Fruit fly (Drosophila melanogaster) whole organism, wandering third instar larva: ENCODE data around the gene Fam92.

Experiments used
- CG32264 ChIP-seq: fragments of 200-800 bp; sonication (Bioruptor generic); optimal IDR thresholded peaks from 2 replicates; lab custom pipeline; 2016; ENCODE audit warnings: missing biosample characterization, missing genetic modification characterization
- CG9705 ChIP-seq: fragments of 200-800 bp; sonication (Bioruptor generic); optimal IDR thresholded peaks from 2 replicates; lab custom pipeline; 2018; ENCODE audit warnings: missing biosample characterization, mild to moderate bottlenecking, missing genetic modification characterization
- CrebA ChIP-seq: fragments of 200-800 bp; sonication (Bioruptor generic); optimal IDR thresholded peaks from 2 replicates; lab custom pipeline; 2016; ENCODE audit warnings: missing biosample characterization, mild to moderate bottlenecking, missing genetic modification characterization, borderline replicate concordance
- Dif ChIP-seq: fragments of 200-275, 200-300 bp; sonication (Bioruptor generic); optimal IDR thresholded peaks from 2 replicates; lab custom pipeline; 2018; ENCODE audit warnings: missing biosample characterization, missing genetic modification characterization; ENCODE audit not compliant: partially characterized antibody
- HLH106 ChIP-seq: fragments of 200-800 bp; optimal IDR thresholded peaks from 3 replicates; lab custom pipeline; 2019; ENCODE audit warnings: missing biosample characterization, mild to moderate bottlenecking, missing genetic modification characterization, moderate library complexity
- Hnf4 ChIP-seq: fragments of 200-800 bp; sonication (Bioruptor generic); optimal IDR thresholded peaks from 2 replicates; lab custom pipeline; 2016; ENCODE audit warnings: missing biosample characterization, mild to moderate bottlenecking, missing genetic modification characterization
- Hr83 ChIP-seq: fragments of 200-300 bp; sonication (Bioruptor generic); optimal IDR thresholded peaks from 2 replicates; lab custom pipeline; 2016; ENCODE audit warnings: missing biosample characterization, mild to moderate bottlenecking, missing genetic modification characterization, moderate library complexity; ENCODE audit not compliant: poor library complexity, severe bottlenecking
- Jra ChIP-seq: sonication (Bioruptor generic); optimal IDR thresholded peaks from 2 replicates; lab custom pipeline; 2016; ENCODE audit warnings: missing biosample characterization, missing genetic modification characterization
- Mio ChIP-seq: sonication (Bioruptor generic); optimal IDR thresholded peaks from 2 replicates; lab custom pipeline; 2016; ENCODE audit warnings: missing biosample characterization, missing genetic modification characterization
- Myc ChIP-seq: fragments of >200 bp; optimal IDR thresholded peaks from 2 replicates; lab custom pipeline; 2017
- N ChIP-seq: fragments of >200 bp; optimal IDR thresholded peaks from 2 replicates; lab custom pipeline; 2018; ENCODE audit warnings: missing biosample characterization, missing external identifiers, missing genetic modification characterization
- OdsH ChIP-seq: fragments of 200-800 bp; sonication (Bioruptor generic); optimal IDR thresholded peaks from 2 replicates; lab custom pipeline; 2016; ENCODE audit warnings: missing biosample characterization, mild to moderate bottlenecking, missing genetic modification characterization
- Rel ChIP-seq, 2 experiments: fragments of 200-800 bp; sonication (Bioruptor generic) in 1 of 2; optimal IDR thresholded peaks; 2 replicates in 1 of 2; 3 replicates in 1 of 2; lab custom pipeline; 2016 to 2019; ENCODE audit warnings: mild to moderate bottlenecking in 2 of 2, missing biosample characterization in 2 of 2, missing genetic modification characterization in 2 of 2, moderate library complexity in 1 of 2
- Sp1 ChIP-seq: fragments of 200-800 bp; sonication (Bioruptor generic); optimal IDR thresholded peaks from 3 replicates; lab custom pipeline; 2019; ENCODE audit warnings: missing biosample characterization, mild to moderate bottlenecking, missing genetic modification characterization, moderate library complexity
- br ChIP-seq: fragments of 200-800 bp; sonication (Bioruptor generic); optimal IDR thresholded peaks from 2 replicates; lab custom pipeline; 2016; ENCODE audit warnings: missing biosample characterization, missing genetic modification characterization
- brk ChIP-seq: fragments of 200-800 bp; sonication (Bioruptor generic); optimal IDR thresholded peaks from 2 replicates; lab custom pipeline; 2016; ENCODE audit warnings: missing biosample characterization, mild to moderate bottlenecking, missing genetic modification characterization
- dl ChIP-seq, 2 experiments: fragments of 175-275, 200-275 bp in 1 of 2; fragments of 200-275 bp in 1 of 2; sonication (Bioruptor generic); optimal IDR thresholded peaks; lab custom pipeline; 2018; ENCODE audit warnings: mild to moderate bottlenecking in 2 of 2, missing biosample characterization in 2 of 2, missing genetic modification characterization in 2 of 2, moderate library complexity in 2 of 2; ENCODE audit not compliant: partially characterized antibody in 2 of 2, insufficient read depth in 1 of 2
- dsf ChIP-seq: sonication (Bioruptor generic); optimal IDR thresholded peaks from 2 replicates; lab custom pipeline; 2016; ENCODE audit warnings: missing biosample characterization, missing genetic modification characterization, borderline replicate concordance
- ey ChIP-seq: fragments of 200-800 bp; sonication (Bioruptor generic); optimal IDR thresholded peaks from 2 replicates; lab custom pipeline; 2016; ENCODE audit warnings: missing biosample characterization, missing genetic modification characterization
- foxo ChIP-seq, 2 experiments: fragments of 200-800 bp; sonication (Bioruptor generic); optimal IDR thresholded peaks; 2 replicates in 1 of 2; 3 replicates in 1 of 2; lab custom pipeline; 2016 to 2017; ENCODE audit warnings: missing biosample characterization in 2 of 2, missing genetic modification characterization in 2 of 2
- fru ChIP-seq: fragments of 200-800 bp; sonication (Bioruptor generic); optimal IDR thresholded peaks from 3 replicates; lab custom pipeline; 2016; ENCODE audit warnings: missing biosample characterization, mild to moderate bottlenecking, missing genetic modification characterization
- h ChIP-seq: fragments of 200-800 bp; sonication (Bioruptor generic); optimal IDR thresholded peaks from 3 replicates; lab custom pipeline; 2016; ENCODE audit warnings: missing biosample characterization, mild to moderate bottlenecking, missing genetic modification characterization
- jim ChIP-seq: fragments of 175-275, 200-325 bp; sonication (Bioruptor generic); optimal IDR thresholded peaks from 2 replicates; lab custom pipeline; 2016; ENCODE audit warnings: missing biosample characterization, mild to moderate bottlenecking, missing genetic modification characterization
- pan ChIP-seq: fragments of >200 bp; optimal IDR thresholded peaks from 2 replicates; lab custom pipeline; 2017
- psq ChIP-seq: fragments of 200-800 bp; sonication (Bioruptor generic); optimal IDR thresholded peaks from 3 replicates; lab custom pipeline; 2017; ENCODE audit warnings: missing biosample characterization, mild to moderate bottlenecking, missing genetic modification characterization, moderate library complexity
- rgr ChIP-seq: fragments of 200-800 bp; sonication (Bioruptor generic); optimal IDR thresholded peaks from 3 replicates; lab custom pipeline; 2016; ENCODE audit warnings: missing biosample characterization, mild to moderate bottlenecking, missing genetic modification characterization
- sage ChIP-seq: fragments of 200-800 bp; sonication (Bioruptor generic); optimal IDR thresholded peaks from 2 replicates; lab custom pipeline; 2016; ENCODE audit warnings: missing biosample characterization, mild to moderate bottlenecking, missing genetic modification characterization
- sv ChIP-seq: fragments of 200-800 bp; sonication (Bioruptor generic); optimal IDR thresholded peaks from 3 replicates; lab custom pipeline; 2016; ENCODE audit warnings: missing biosample characterization, missing genetic modification characterization
- usp ChIP-seq: fragments of >200 bp; optimal IDR thresholded peaks from 2 replicates; lab custom pipeline; 2017; ENCODE audit warnings: missing biosample characterization, missing genetic modification characterization
- woc ChIP-seq: sonication (Bioruptor generic); optimal IDR thresholded peaks from 2 replicates; lab custom pipeline; 2016; ENCODE audit warnings: missing biosample characterization, mild to moderate bottlenecking, missing genetic modification characterization

Gene Fam92

DNA sequence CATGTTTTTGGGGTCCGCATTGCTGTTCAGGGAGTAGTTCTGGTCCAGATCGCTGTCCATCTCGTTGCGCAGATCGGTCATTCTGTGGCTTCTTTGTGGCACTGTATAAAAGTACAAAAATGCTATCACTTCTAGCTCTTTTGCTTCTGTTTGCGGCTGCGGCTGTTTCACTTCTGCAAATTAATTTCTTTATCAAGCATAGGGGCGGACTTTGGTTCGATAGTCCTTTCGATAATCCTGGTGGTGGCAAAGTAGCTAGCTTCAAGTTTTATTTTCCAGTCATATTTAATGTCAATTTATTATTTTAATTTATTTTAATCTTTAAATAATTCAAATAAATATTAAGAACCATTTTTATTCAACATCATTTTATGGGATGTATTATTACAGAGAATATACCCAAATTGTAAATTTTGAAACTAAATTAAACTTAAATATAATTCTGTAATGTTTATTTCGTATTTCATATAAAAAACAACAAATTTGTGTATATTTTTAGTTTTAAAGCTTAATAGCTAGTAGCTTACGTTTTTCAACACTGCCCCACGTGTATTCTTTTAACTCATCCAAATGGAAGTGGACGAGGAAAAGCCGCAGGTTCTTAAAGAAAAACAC is 2.9 kb downstream of the Fam92 start, which contains the start of the genes CG5446 and Trm1 (continued):
- TF ChIP-seq foxo (GFP tag; optimal IDR thresholded peaks at IDR 0.05; lab: Kevin White, UChicago) (peak in 1 of 2 experiments; percentile 81), br (GFP tag; lab: Kevin White, UChicago) (peak; percentile 45)
- TF ChIP-seq, all 38 proteins: peak for 19

DNA sequence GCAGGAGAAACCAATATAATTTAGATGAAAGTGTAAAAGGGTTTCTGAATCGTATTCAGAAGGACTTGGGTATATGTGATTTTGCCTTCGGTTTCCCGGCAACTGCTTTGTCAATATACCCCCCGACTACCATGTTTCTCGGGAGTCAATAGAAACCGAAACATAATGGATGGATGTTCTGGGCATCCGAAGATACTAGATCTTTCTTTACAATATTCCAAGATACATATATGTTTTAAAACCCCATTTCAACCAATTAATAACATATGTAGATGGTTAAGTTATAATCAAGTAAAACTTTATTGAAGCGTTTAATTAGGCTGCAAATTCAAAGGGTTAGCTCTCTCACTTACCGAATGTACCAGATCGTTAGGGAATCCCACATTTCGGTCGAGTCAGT is 6.1 kb downstream of the Fam92 start, which contains the start of gene CG5435:
TSS of gene CG5435 (minus strand) at position 101 of the 400 bp plus-strand sequence.
- TF ChIP-seq psq (no peak), sage (GFP tag; lab: Kevin White, UChicago) (no peak), Myc (lab: Kevin White, UChicago) (no peak), h (GFP tag; lab: Kevin White, UChicago) (no peak), pan (lab: Kevin White, UChicago) (no peak), Sp1 (GFP tag; lab: Kevin White, UChicago) (no peak), Jra (GFP tag; lab: Kevin White, UChicago) (no peak), CG9705 (GFP tag; lab: Kevin White, UChicago) (no peak), Mio (GFP tag; lab: Kevin White, UChicago) (no peak), ey (GFP tag; lab: Kevin White, UChicago) (no peak), Hr83 (GFP tag; lab: Kevin White, UChicago) (no peak), Hnf4 (GFP tag; lab: Kevin White, UChicago) (no peak), sv (GFP tag; lab: Kevin White, UChicago) (no peak), brk (GFP tag; lab: Kevin White, UChicago) (no peak)

- TF ChIP-seq br (GFP tag; lab: Kevin White, UChicago) (no peak), jim (GFP tag; lab: Kevin White, UChicago) (no peak), foxo (GFP tag; optimal IDR thresholded peaks at IDR 0.05; lab: Kevin White, UChicago) (peak in 1 of 2 experiments; percentile 67), rgr (peak; percentile 63), fru (peak; percentile 34), usp (no peak), HLH106 (tag; lab: Kevin White, UChicago) (peak; percentile 84), CrebA (GFP tag; lab: Kevin White, UChicago) (no peak), Hr83 (GFP tag; lab: Kevin White, UChicago) (peak; percentile 16), Dif (GFP tag; lab: Kevin White, UChicago) (peak; percentile 92), h (GFP tag; lab: Kevin White, UChicago) (peak; percentile 61), OdsH (GFP tag; lab: Kevin White, UChicago) (peak; percentile 68), Sp1 (GFP tag; lab: Kevin White, UChicago) (peak; percentile 75), sv (GFP tag; lab: Kevin White, UChicago) (peak; percentile 59), psq (peak; percentile 59), ey (GFP tag; lab: Kevin White, UChicago) (peak; percentile 19), dl (GFP tag; optimal IDR thresholded peaks at IDR 0.05; lab: Kevin White, UChicago; ENCODE audit: insufficient read depth in 1 of 2, partially characterized antibody in 2 of 2) (peak; percentile 4 to 67), Hnf4 (GFP tag; lab: Kevin White, UChicago) (peak; percentile 65), Jra (GFP tag; lab: Kevin White, UChicago) (peak; percentile 51), CG9705 (GFP tag; lab: Kevin White, UChicago) (peak; percentile 17), woc (peak; percentile 30)
Observed at dm6 chr2L:12433712-12434534, 9.2 kb downstream of the Fam92 start, which contains the start of gene eRF3. Gene eRF3 (plus strand): TSS chr2L:12434452.

DNA sequence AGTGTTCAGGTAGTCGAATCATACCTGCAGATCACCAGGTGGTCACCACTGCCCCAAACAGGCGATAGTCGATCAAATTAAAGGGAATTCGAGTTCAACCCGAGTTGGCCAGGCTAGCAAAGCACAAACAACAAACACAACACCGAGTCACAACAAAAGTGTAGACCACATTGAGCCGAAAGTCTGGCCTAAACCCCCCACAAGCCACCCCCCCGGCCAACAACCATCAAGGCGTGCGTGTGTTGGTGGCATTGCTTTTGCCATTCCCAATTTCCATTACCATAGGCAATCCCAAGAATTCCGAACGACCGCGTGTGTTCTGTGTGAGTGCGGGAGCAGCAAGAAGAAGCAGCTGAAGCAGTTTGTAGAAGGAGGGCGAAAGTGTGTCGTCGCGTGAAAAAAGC is 9.8 kb downstream of the Fam92 start, which contains the start of gene SC35:
TSS of gene SC35 (minus strand) at position 131 of the 404 bp plus-strand sequence.
- TF ChIP-seq Hr83 (GFP tag; lab: Kevin White, UChicago), result peak; percentile 60
- TF ChIP-seq pan (lab: Kevin White, UChicago), result no peak
- TF ChIP-seq ey (GFP tag; lab: Kevin White, UChicago), result no peak
- no peak for TF ChIP-seq HLH106 (tag; lab: Kevin White, UChicago)
- TF ChIP-seq dsf (GFP tag; lab: Kevin White, UChicago), result no peak
- no peak for TF ChIP-seq h (GFP tag; lab: Kevin White, UChicago)
- TF ChIP-seq N (GFP tag; lab: Kevin White, UChicago), result no peak
- no peak for TF ChIP-seq woc
- TF ChIP-seq CrebA (GFP tag; lab: Kevin White, UChicago), result no peak
- no peak for TF ChIP-seq Rel (GFP tag; optimal IDR thresholded peaks at IDR 0.05; lab: Kevin White, UChicago)
- TF ChIP-seq Rel (tag; optimal IDR thresholded peaks at IDR 0.05; lab: Kevin White, UChicago), result peak; percentile 91
- TF ChIP-seq Dif (GFP tag; lab: Kevin White, UChicago), result peak; percentile 2
- peak; percentile 52 for TF ChIP-seq Myc (lab: Kevin White, UChicago)
- TF ChIP-seq jim (GFP tag; lab: Kevin White, UChicago), result peak; percentile 4
- TF ChIP-seq dl (GFP tag; optimal IDR thresholded peaks at IDR 0.05; lab: Kevin White, UChicago; ENCODE audit: insufficient read depth in 1 of 2, partially characterized antibody in 2 of 2), result peak; percentile 19 to 43
- TF ChIP-seq psq, result peak; percentile 37
- no peak for TF ChIP-seq CG32264 (GFP tag; lab: Kevin White, UChicago)
